Worm (Caenorhabditis elegans) whole organism, late embryonic: ENCODE results near the gene ttbk-2.2.
"Not testable (repeated sequence)": the region's sequence is repeated elsewhere in the genome, so short reads cannot be mapped to it uniquely, and the experiment has no call there.

Experiments
- C38D4.7 ChIP-seq: fragments of 200-800 bp; sonication (Bioruptor generic); optimal IDR thresholded peaks from 2 replicates; lab custom pipeline; 2018; ENCODE audit warnings: mild to moderate bottlenecking, missing genetic modification characterization, moderate library complexity, missing compliant biosample characterization
- F13H6.1 ChIP-seq: sonication (generic microtip); optimal IDR thresholded peaks from 2 replicates; lab custom pipeline; 2016; ENCODE audit warnings: missing genetic modification characterization, missing compliant biosample characterization
- K02D7.2 ChIP-seq: sonication (generic microtip); optimal IDR thresholded peaks from 2 replicates; lab custom pipeline; 2017; ENCODE audit warnings: mild to moderate bottlenecking, missing genetic modification characterization, missing compliant biosample characterization
- K09A11.1 ChIP-seq: sonication (generic microtip); optimal IDR thresholded peaks from 2 replicates; lab custom pipeline; 2017; ENCODE audit warnings: antibody characterized with exemption, mild to moderate bottlenecking, missing genetic modification characterization, missing compliant biosample characterization; ENCODE audit not compliant: insufficient read depth
- T23F11.4 ChIP-seq: fragments of 200-800 bp; sonication (Bioruptor generic); optimal IDR thresholded peaks from 2 replicates; lab custom pipeline; 2018; ENCODE audit warnings: mild to moderate bottlenecking, missing genetic modification characterization, missing compliant biosample characterization
- Y22D7AL.16 ChIP-seq: sonication (generic microtip); optimal IDR thresholded peaks from 2 replicates; lab custom pipeline; 2016; ENCODE audit warnings: missing genetic modification characterization, missing compliant biosample characterization
- ceh-19 ChIP-seq: fragments of 200-800 bp; sonication (Bioruptor generic); optimal IDR thresholded peaks from 2 replicates; lab custom pipeline; 2018; ENCODE audit warnings: mild to moderate bottlenecking, missing genetic modification characterization, missing compliant biosample characterization
- ceh-2 ChIP-seq: sonication (generic microtip); optimal IDR thresholded peaks from 2 replicates; lab custom pipeline; 2016; ENCODE audit warnings: missing genotype, missing genetic modification characterization, missing compliant biosample characterization
- ceh-24 ChIP-seq: sonication (generic microtip); optimal IDR thresholded peaks from 2 replicates; lab custom pipeline; 2016; ENCODE audit warnings: mild to moderate bottlenecking, missing genetic modification characterization, missing compliant biosample characterization
- ceh-31 ChIP-seq: sonication (generic microtip); optimal IDR thresholded peaks from 2 replicates; lab custom pipeline; 2016; ENCODE audit warnings: missing genetic modification characterization, missing compliant biosample characterization
- ceh-34 ChIP-seq: sonication (generic microtip); optimal IDR thresholded peaks from 2 replicates; lab custom pipeline; 2016; ENCODE audit warnings: mild to moderate bottlenecking, missing genetic modification characterization, missing compliant biosample characterization
- ceh-45 ChIP-seq: fragments of 200-800 bp; sonication (Bioruptor generic); IDR thresholded peaks from 2 replicates; pipeline ENCODE4 v1.3.6; 2022; ENCODE audit warnings: missing genetic modification reagents, missing genetic modification characterization, missing compliant biosample characterization
- ceh-48 ChIP-seq: sonication (generic microtip); optimal IDR thresholded peaks from 2 replicates; lab custom pipeline; 2016; ENCODE audit warnings: missing genetic modification characterization, inconsistent platforms, missing compliant biosample characterization
- ceh-6 ChIP-seq: fragments of 200-800 bp; sonication (Bioruptor generic); optimal IDR thresholded peaks from 2 replicates; lab custom pipeline; 2018; ENCODE audit warnings: mild to moderate bottlenecking, missing genetic modification characterization, missing compliant biosample characterization
- eyg-1 ChIP-seq: sonication (generic microtip); optimal IDR thresholded peaks from 2 replicates; lab custom pipeline; 2016; ENCODE audit warnings: missing genotype, missing genetic modification characterization, missing compliant biosample characterization
- fkh-6 ChIP-seq: sonication (generic microtip); optimal IDR thresholded peaks from 2 replicates; lab custom pipeline; 2016; ENCODE audit warnings: missing genetic modification characterization, missing compliant biosample characterization
- gmeb-2 ChIP-seq: sonication (generic microtip); optimal IDR thresholded peaks from 2 replicates; lab custom pipeline; 2016; ENCODE audit warnings: missing genetic modification characterization, inconsistent platforms, missing compliant biosample characterization
- hlh-13 ChIP-seq: fragments of 200-800 bp; sonication (Bioruptor generic); optimal IDR thresholded peaks from 2 replicates; lab custom pipeline; 2018; ENCODE audit warnings: mild to moderate bottlenecking, missing genetic modification characterization, missing compliant biosample characterization
- hlh-15 ChIP-seq: sonication (generic microtip); optimal IDR thresholded peaks from 2 replicates; lab custom pipeline; 2016; ENCODE audit warnings: missing genetic modification characterization, missing compliant biosample characterization
- hlh-6 ChIP-seq: sonication (generic microtip); optimal IDR thresholded peaks from 2 replicates; lab custom pipeline; 2016; ENCODE audit warnings: missing genotype, missing genetic modification characterization, missing compliant biosample characterization
- hlh-8 ChIP-seq: sonication (generic microtip); optimal IDR thresholded peaks from 2 replicates; lab custom pipeline; 2016; ENCODE audit warnings: missing genotype, missing genetic modification characterization, missing compliant biosample characterization
- lin-11 ChIP-seq: fragments of 200-800 bp; sonication (Bioruptor generic); optimal IDR thresholded peaks from 2 replicates; lab custom pipeline; 2018; ENCODE audit warnings: mild to moderate bottlenecking, missing genetic modification characterization, missing compliant biosample characterization
- madf-2 ChIP-seq: sonication (generic microtip); optimal IDR thresholded peaks from 2 replicates; lab custom pipeline; 2017; ENCODE audit warnings: missing genetic modification characterization, missing compliant biosample characterization
- nfya-1 ChIP-seq: sonication (generic microtip); optimal IDR thresholded peaks from 2 replicates; lab custom pipeline; 2017; ENCODE audit warnings: missing genetic modification characterization, mild to moderate bottlenecking, missing compliant biosample characterization, antibody characterized with exemption, moderate library complexity
- nhr-11 ChIP-seq: fragments of 150-350 bp; optimal IDR thresholded peaks from 2 replicates; lab custom pipeline; 2014; ENCODE audit warnings: missing biosample characterization, missing genetic modification characterization
- nhr-232 ChIP-seq: sonication (generic microtip); optimal IDR thresholded peaks from 2 replicates; lab custom pipeline; 2016; ENCODE audit warnings: missing genetic modification characterization, missing compliant biosample characterization
- odd-2 ChIP-seq: sonication (generic microtip); optimal IDR thresholded peaks from 2 replicates; lab custom pipeline; 2017; ENCODE audit warnings: antibody characterized with exemption, mild to moderate bottlenecking, missing genetic modification characterization, missing compliant biosample characterization
- pag-3 ChIP-seq: sonication (generic microtip); optimal IDR thresholded peaks from 2 replicates; lab custom pipeline; 2016; ENCODE audit warnings: missing compliant biosample characterization, missing genetic modification characterization, borderline replicate concordance
- pat-9 ChIP-seq: fragments of 200-800 bp; sonication (Bioruptor generic); optimal IDR thresholded peaks from 2 replicates; lab custom pipeline; 2018; ENCODE audit warnings: mild to moderate bottlenecking, missing genetic modification characterization, moderate library complexity, missing compliant biosample characterization
- pax-1 ChIP-seq: fragments of 150-350 bp; optimal IDR thresholded peaks from 2 replicates; lab custom pipeline; 2014; ENCODE audit warnings: missing biosample characterization, missing genetic modification characterization
- pha-4 ChIP-seq: fragments of 150-350 bp; optimal IDR thresholded peaks from 2 replicates; lab custom pipeline; 2018; ENCODE audit warnings: missing biosample characterization, missing genetic modification reagents, missing genetic modification characterization
- pqm-1 ChIP-seq: sonication (generic microtip); optimal IDR thresholded peaks from 2 replicates; lab custom pipeline; 2016; ENCODE audit warnings: missing genetic modification characterization, missing compliant biosample characterization
- pros-1 ChIP-seq: fragments of 150-350 bp; optimal IDR thresholded peaks from 2 replicates; lab custom pipeline; 2014; ENCODE audit warnings: missing biosample characterization, missing genetic modification reagents, missing genetic modification characterization
- ref-2 ChIP-seq: sonication (generic microtip); optimal IDR thresholded peaks from 2 replicates; lab custom pipeline; 2016; ENCODE audit warnings: missing genetic modification characterization, missing compliant biosample characterization
- rnt-1 ChIP-seq: sonication (generic microtip); optimal IDR thresholded peaks from 2 replicates; lab custom pipeline; 2016; ENCODE audit warnings: missing genetic modification characterization, missing compliant biosample characterization
- sdc-2 ChIP-seq: sonication (generic microtip); optimal IDR thresholded peaks from 2 replicates; lab custom pipeline; 2016; ENCODE audit warnings: missing genotype, missing genetic modification characterization, missing compliant biosample characterization
- tbx-2 ChIP-seq: sonication (generic microtip); optimal IDR thresholded peaks from 2 replicates; lab custom pipeline; 2016; ENCODE audit warnings: missing genetic modification characterization, missing compliant biosample characterization
- tbx-7 ChIP-seq: sonication (generic microtip); optimal IDR thresholded peaks from 2 replicates; lab custom pipeline; 2016; ENCODE audit warnings: missing genotype, missing genetic modification characterization, missing compliant biosample characterization
- ttx-3 ChIP-seq: sonication (generic microtip); optimal IDR thresholded peaks from 2 replicates; lab custom pipeline; 2016; ENCODE audit warnings: missing genetic modification reagents, missing genetic modification characterization, missing compliant biosample characterization
- unc-42 ChIP-seq: sonication (generic microtip); optimal IDR thresholded peaks from 2 replicates; lab custom pipeline; 2016; ENCODE audit warnings: missing genotype, missing genetic modification characterization, missing compliant biosample characterization
- unc-86 ChIP-seq: sonication (generic microtip); optimal IDR thresholded peaks from 2 replicates; lab custom pipeline; 2016; ENCODE audit warnings: missing genetic modification characterization, missing compliant biosample characterization
- ztf-16 ChIP-seq: sonication (generic microtip); optimal IDR thresholded peaks from 2 replicates; lab custom pipeline; 2017; ENCODE audit warnings: missing genetic modification characterization, missing compliant biosample characterization

Gene ttbk-2.2

ce11 chrIV:5062278-5062677, 4.5 kb downstream of the ttbk-2.2 start, which contains the start of gene msp-57:
Gene msp-57, plus strand, starts transcription at chrIV:5062578.
- not testable (repeated sequence) for TF ChIP-seq eyg-1; ceh-6; nfya-1 (tag; lab: Kevin White, UChicago)

DNA sequence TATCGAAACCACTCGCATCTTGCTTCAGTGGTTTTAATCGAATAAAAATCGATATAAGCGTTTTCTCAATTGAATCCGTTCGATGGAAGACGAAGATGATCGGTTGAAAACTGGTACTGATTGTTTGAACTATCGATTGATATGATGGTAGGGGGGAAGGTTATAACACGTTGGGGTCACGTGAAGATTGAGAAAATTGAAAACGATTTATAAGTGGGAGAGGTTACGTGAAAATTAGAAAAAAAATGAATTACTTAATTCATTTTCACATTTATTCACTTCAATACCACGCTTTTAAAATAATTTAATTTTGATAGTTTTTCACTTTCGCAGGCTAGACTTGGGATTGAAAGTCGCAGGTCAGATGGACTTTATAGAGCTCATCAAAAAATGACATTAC, 5.8 kb downstream of the ttbk-2.2 start, which contains the start of gene C09B9.7:
Gene C09B9.7 (minus strand): TSS at position 101 of the 400 bp plus-strand sequence.
- no peak for TF ChIP-seq hlh-15 (tag; lab: Kevin White, UChicago)
- no peak for TF ChIP-seq K09A11.1 (tag; lab: Kevin White, UChicago)
- no peak for TF ChIP-seq ceh-31

- TF ChIP-seq eyg-1 (no peak), hlh-6 (tag; lab: Kevin White, UChicago) (no peak), ttx-3 (tag; lab: Kevin White, UChicago) (no peak), ceh-34 (no peak), ceh-45 (GFP tag; lab: Robert Waterston, UW) (no peak), ceh-48 (tag; lab: Kevin White, UChicago) (no peak), ceh-24 (tag; lab: Kevin White, UChicago) (no peak)
These were observed 10.7 kb downstream of the ttbk-2.2 start, which contains the start of gene msp-55 for ce11 chrIV:5055964-5056588. Gene msp-55, minus strand, starts transcription at chrIV:5056014.

ce11 chrIV:5054297-5054696, 12.5 kb downstream of the ttbk-2.2 start:
- TF ChIP-seq pax-1 (tag; lab: Kevin White, UChicago), result no peak
- TF ChIP-seq ceh-2 (tag; lab: Kevin White, UChicago), result no peak
- no peak for TF ChIP-seq ceh-6
- TF ChIP-seq madf-2 (tag; lab: Kevin White, UChicago), result no peak
- no peak for TF ChIP-seq F13H6.1 (tag; lab: Kevin White, UChicago)
- no peak for TF ChIP-seq hlh-8
- TF ChIP-seq rnt-1, result no peak
- TF ChIP-seq ref-2 (tag; lab: Kevin White, UChicago), result no peak
- no peak for TF ChIP-seq fkh-6 (tag; lab: Kevin White, UChicago)
- TF ChIP-seq sdc-2 (tag; lab: Kevin White, UChicago), result no peak
- no peak for TF ChIP-seq unc-42
- TF ChIP-seq pros-1 (tag; lab: Kevin White, UChicago), result no peak
- TF ChIP-seq C38D4.7, result no peak
- no peak for TF ChIP-seq tbx-2 (tag; lab: Kevin White, UChicago)
- TF ChIP-seq ztf-16 (tag; lab: Kevin White, UChicago), result no peak

- TF ChIP-seq Y22D7AL.16, result no peak
- TF ChIP-seq ceh-24 (tag; lab: Kevin White, UChicago), result no peak
- no peak for TF ChIP-seq fkh-6 (tag; lab: Kevin White, UChicago)
- TF ChIP-seq K02D7.2 (tag; lab: Kevin White, UChicago), result no peak
These were observed 21.4 kb downstream of the ttbk-2.2 start, which contains the start of gene hot-9 for ce11 chrIV:5045389-5045788. Gene hot-9, minus strand, starts transcription at chrIV:5045489.

DNA sequence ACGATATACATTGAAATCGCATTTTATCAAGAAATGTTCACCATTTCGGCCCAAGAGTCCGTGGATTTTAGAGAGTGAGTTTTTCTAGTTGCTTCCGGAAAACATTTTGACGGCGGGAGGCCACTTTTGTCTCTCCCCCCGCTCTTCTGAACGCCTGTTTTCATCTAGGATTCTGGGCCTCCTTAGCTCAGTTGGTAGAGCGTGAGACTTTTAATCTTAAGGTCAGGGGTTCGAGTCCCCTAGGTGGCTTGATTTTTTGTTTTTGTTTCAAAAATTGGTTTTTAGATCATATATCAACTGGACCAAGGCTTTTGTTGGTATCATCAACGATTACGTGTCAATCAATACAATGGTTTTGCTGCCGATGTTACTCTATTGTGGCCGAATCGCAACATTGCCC, 28.0 kb downstream of the ttbk-2.2 start:
- TF ChIP-seq pag-3 (tag; lab: Kevin White, UChicago) (no peak), ceh-19 (GFP tag; lab: Kevin White, UChicago) (no peak), odd-2 (tag; lab: Kevin White, UChicago) (no peak), pqm-1 (tag; lab: Kevin White, UChicago) (no peak), lin-11 (tag; lab: Kevin White, UChicago) (peak; percentile 3), ttx-3 (tag; lab: Kevin White, UChicago) (peak; percentile 39), nhr-232 (tag; lab: Kevin White, UChicago) (peak; percentile 32), pros-1 (tag; lab: Kevin White, UChicago) (no peak), nhr-11 (tag; lab: Kevin White, UChicago) (no peak), rnt-1 (no peak), pha-4 (tag; lab: Kevin White, UChicago) (no peak), T23F11.4 (GFP tag; lab: Kevin White, UChicago) (no peak), ceh-6 (peak; percentile 21), pat-9 (peak; percentile 23), gmeb-2 (peak; percentile 38), tbx-7 (tag; lab: Kevin White, UChicago) (no peak), ceh-34 (no peak), hlh-13 (GFP tag; lab: Kevin White, UChicago) (no peak), ceh-45 (GFP tag; lab: Robert Waterston, UW) (0 out of 2 replicates have a peak, but pooled peaks have one; percentile 8), unc-86 (no peak), K02D7.2 (tag; lab: Kevin White, UChicago) (no peak), nfya-1 (tag; lab: Kevin White, UChicago) (peak; percentile 3)
